Fruit fly (Drosophila melanogaster): ENCODE data around the gene Sry-delta.

The Sry-delta gene

dm6 chr3R:30056592-30057135, 13.5 kb downstream of the Sry-delta start, which contains the start of the genes CG7950 and Rpp14a (continued):
- TF ChIP-seq CG7745 (tag; optimal IDR thresholded peaks at IDR 0.05) = no peak
- peak; percentile 42 for TF ChIP-seq gsb-n (tag; optimal IDR thresholded peaks at IDR 0.05)
- TF ChIP-seq CG3838 (GFP tag; optimal IDR thresholded peaks at IDR 0.05) = peak; percentile 58
- peak; percentile 32; the same call in 1 of the 2 replicates for TF ChIP-seq rib (GFP tag; IDR thresholded peaks at IDR 0.05)
- no peak for TF ChIP-seq CG4360 (GFP tag; IDR thresholded peaks at IDR 0.05)
- TF ChIP-seq CG16863 (GFP tag; optimal IDR thresholded peaks at IDR 0.05) = peak; percentile 76
- peak; percentile 60; the same call in 1 of the 2 replicates for TF ChIP-seq CG31224 (GFP tag; IDR thresholded peaks at IDR 0.05)
- peak; percentile 69 for TF ChIP-seq CG7839 (tag; optimal IDR thresholded peaks at IDR 0.05)
- peak; percentile 84 for TF ChIP-seq Dip3 (GFP tag; optimal IDR thresholded peaks at IDR 0.05)
- TF ChIP-seq Oaz (GFP tag; IDR thresholded peaks at IDR 0.05) = 0 out of 2 replicates have a peak, but pooled peaks have one; percentile 33

DNA sequence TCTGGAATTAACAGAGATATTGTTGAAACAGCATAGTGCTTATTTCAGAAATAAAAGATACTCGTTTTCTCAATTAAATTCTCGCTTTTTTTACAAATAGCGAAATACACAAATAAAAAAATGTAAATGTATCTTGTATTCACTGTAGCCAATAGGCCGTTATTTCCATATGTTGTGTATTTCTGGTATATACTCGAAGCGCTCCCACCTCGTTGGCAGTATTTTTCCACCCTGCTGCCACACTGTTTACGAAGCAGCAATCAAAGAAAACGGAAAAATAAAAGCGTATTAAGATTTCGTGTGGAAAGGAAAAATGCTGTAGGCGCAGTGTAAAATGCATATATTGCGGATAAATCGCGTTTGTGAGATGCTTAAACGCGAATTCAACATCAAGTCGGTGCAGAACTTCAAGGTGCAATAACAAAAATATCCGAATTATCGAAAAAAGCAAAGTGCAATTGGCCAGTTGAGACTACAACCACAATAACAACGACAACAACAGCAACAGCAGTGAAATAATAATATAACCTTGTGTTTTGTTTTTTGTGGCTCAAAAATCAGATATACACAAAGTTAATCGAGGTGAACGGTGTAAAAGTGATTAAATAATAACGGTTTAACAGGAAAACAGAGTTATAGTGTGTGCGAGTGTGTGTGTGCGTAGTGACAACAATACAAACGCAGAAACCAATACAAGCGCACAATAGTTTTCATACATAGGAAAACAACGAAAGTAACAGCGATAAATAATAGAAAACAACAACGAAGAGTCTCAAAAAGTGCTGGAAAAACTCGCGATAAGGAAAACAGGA, 15.1 kb downstream of the Sry-delta start, which contains the start of gene sima:
Gene sima (plus strand): TSS at position 255 of the 812 bp plus-strand sequence.
- TF ChIP-seq CG30403 (GFP tag; optimal IDR thresholded peaks at IDR 0.05) (peak; percentile 37), sqz (GFP tag; optimal IDR thresholded peaks at IDR 0.05) (peak; percentile 19), h (optimal IDR thresholded peaks at IDR 0.05) (no peak), CG7271 (tag; optimal IDR thresholded peaks at IDR 0.05) (peak; percentile 14), CG2712 (tag; optimal IDR thresholded peaks at IDR 0.05) (peak; percentile 54), CG17829 (tag; optimal IDR thresholded peaks at IDR 0.05) (peak; percentile 38), gsb-n (tag; optimal IDR thresholded peaks at IDR 0.05) (peak; percentile 35), Eip74EF (GFP tag; optimal IDR thresholded peaks at IDR 0.05) (peak in 1 of 2 experiments; percentile 6), prd (optimal IDR thresholded peaks at IDR 0.05) (no peak), prd (GFP tag; IDR thresholded peaks at IDR 0.05) (peak; percentile 53; the same call in 1 of the 3 replicates), BEAF-32 (GFP tag; optimal IDR thresholded peaks at IDR 0.05) (peak; percentile 39), CG33213 (GFP tag; optimal IDR thresholded peaks at IDR 0.05) (peak; percentile 62), dmrt11E (tag; optimal IDR thresholded peaks at IDR 0.05) (no peak), lmd (GFP tag; IDR thresholded peaks at IDR 0.05) (peak; percentile 31; the same call in 1 of the 2 replicates), pita (GFP tag; optimal IDR thresholded peaks at IDR 0.05) (no peak), CG12071 (GFP tag; optimal IDR thresholded peaks at IDR 0.05) (peak; percentile 1), Ada2b (GFP tag; IDR thresholded peaks at IDR 0.05) (peak; percentile 59), sens (GFP tag) (peak; percentile 85), CG4730 (GFP tag; IDR thresholded peaks at IDR 0.05) (peak; percentile 20; the same call in 1 of the 2 replicates), Deaf1 (tag; optimal IDR thresholded peaks at IDR 0.05) (peak; percentile 30), CG18262 (tag; optimal IDR thresholded peaks at IDR 0.05) (peak; percentile 23), CG12744 (GFP tag; optimal IDR thresholded peaks at IDR 0.05) (peak; percentile 14), Adf1 (GFP tag; IDR thresholded peaks at IDR 0.05) (peak; percentile 24; the same call in 1 of the 2 replicates), Fer3 (tag; optimal IDR thresholded peaks at IDR 0.05) (peak; percentile 12), Meics (GFP tag; optimal IDR thresholded peaks at IDR 0.05) (peak; percentile 55), pfk (GFP tag; optimal IDR thresholded peaks at IDR 0.05) (peak; percentile 9), ab (GFP tag; optimal IDR thresholded peaks at IDR 0.05) (no peak), ssp (GFP tag; IDR thresholded peaks at IDR 0.05) (peak; percentile 39), chinmo (GFP tag; IDR thresholded peaks at IDR 0.05; ENCODE audit: partially characterized antibody) (peak; percentile 87; the same call in 2 of the 4 replicates), CG2199 (GFP tag; IDR thresholded peaks at IDR 0.05) (no peak), CG34376 (GFP tag; optimal IDR thresholded peaks at IDR 0.05) (peak; percentile 31), CG15269 (tag; optimal IDR thresholded peaks at IDR 0.05) (peak; percentile 4), Drgx (GFP tag; IDR thresholded peaks at IDR 0.05) (peak; percentile 41; the same call in 1 of the 2 replicates), tin (GFP tag; optimal IDR thresholded peaks at IDR 0.05) (peak; percentile 17), CG8924 (tag; optimal IDR thresholded peaks at IDR 0.05) (peak; percentile 55), MBD-R2 (GFP tag; IDR thresholded peaks at IDR 0.05) (peak; percentile 65), CG6175 (GFP tag; IDR thresholded peaks at IDR 0.05) (no peak), CG8944 (GFP tag; optimal IDR thresholded peaks at IDR 0.05) (peak; percentile 4)
